Fruit fly (Drosophila melanogaster) whole organism, embryonic: Measurements from ENCODE around the gene Cyp4ac1.

ENCODE experiments used
- Awh ChIP-seq: fragments of 200-800 bp; sonication (Bioruptor generic); IDR thresholded peaks from 2 replicates; pipeline ENCODE4, ENCODE4 v1.3.6; 2022; ENCODE audit warnings: missing biosample characterization, missing genetic modification characterization
- CG10431 ChIP-seq: fragments of 200-800 bp; sonication (Bioruptor generic); optimal IDR thresholded peaks from 3 replicates; lab custom pipeline; 2018; ENCODE audit warnings: missing biosample characterization, mild to moderate bottlenecking, missing genetic modification characterization
- CG11093 ChIP-seq: fragments of 200-800 bp; sonication (Bioruptor generic); IDR thresholded peaks from 3 replicates; pipeline ENCODE4 v1.3.6; 2022; ENCODE audit warnings: missing biosample characterization, missing genetic modification characterization
- CG11504 ChIP-seq: fragments of 200-800 bp; sonication (Bioruptor generic); optimal IDR thresholded peaks from 3 replicates; lab custom pipeline; 2019; ENCODE audit warnings: missing biosample characterization, mild to moderate bottlenecking, missing genetic modification characterization, moderate library complexity
- CG11560 ChIP-seq: fragments of 200-800 bp; sonication (Bioruptor generic); IDR thresholded peaks from 3 replicates; pipeline ENCODE4 v1.3.6; 2022; ENCODE audit warnings: missing biosample characterization, missing genetic modification characterization
- CG12942 ChIP-seq: fragments of 200-800 bp; sonication (Bioruptor generic); optimal IDR thresholded peaks from 3 replicates; lab custom pipeline; 2016; ENCODE audit warnings: missing biosample characterization, missing genetic modification characterization
- CG13424 ChIP-seq: fragments of 200-800 bp; sonication (Bioruptor generic); optimal IDR thresholded peaks from 2 replicates; lab custom pipeline; 2019; ENCODE audit warnings: missing biosample characterization, mild to moderate bottlenecking, missing genetic modification characterization, moderate library complexity
- CG15073 ChIP-seq: fragments of 200-800 bp; sonication (Bioruptor generic); optimal IDR thresholded peaks from 2 replicates; lab custom pipeline; 2016; ENCODE audit warnings: missing biosample characterization, missing genetic modification characterization
- CG15514 ChIP-seq: fragments of 200-800 bp; sonication (Bioruptor generic); optimal IDR thresholded peaks from 3 replicates; lab custom pipeline; 2017; ENCODE audit warnings: missing biosample characterization, missing genetic modification characterization, mild to moderate bottlenecking, moderate library complexity, missing genetic modification reagents
- CG16779 ChIP-seq: fragments of 200-800 bp; sonication (Bioruptor generic); IDR thresholded peaks from 2 replicates; pipeline ENCODE4 v1.3.6; 2022; ENCODE audit warnings: missing biosample characterization, missing genetic modification characterization
- CG17802 ChIP-seq: fragments of 200-800 bp; sonication (Bioruptor generic); optimal IDR thresholded peaks from 2 replicates; lab custom pipeline; 2018; ENCODE audit warnings: missing biosample characterization, mild to moderate bottlenecking, missing genetic modification characterization, moderate library complexity
- CG2116 ChIP-seq: fragments of 200-800 bp; sonication (Bioruptor generic); optimal IDR thresholded peaks from 3 replicates; lab custom pipeline; 2018; ENCODE audit warnings: missing biosample characterization, mild to moderate bottlenecking, missing genetic modification characterization
- CG3838 ChIP-seq: fragments of 200-800 bp; sonication (Bioruptor generic); optimal IDR thresholded peaks from 3 replicates; lab custom pipeline; 2016; ENCODE audit warnings: missing biosample characterization, missing genetic modification characterization
- CG42726 ChIP-seq: fragments of 200-800 bp; sonication (Bioruptor generic); IDR thresholded peaks from 2 replicates; pipeline ENCODE4 v1.3.6; 2022; ENCODE audit warnings: missing biosample characterization, missing genetic modification characterization; ENCODE audit not compliant: partially characterized antibody
- CG4617 ChIP-seq: fragments of 200-800 bp; sonication (Bioruptor generic); optimal IDR thresholded peaks from 3 replicates; lab custom pipeline; 2016; ENCODE audit warnings: missing biosample characterization, missing genetic modification characterization, borderline replicate concordance
- CG6175 ChIP-seq: fragments of 200-800 bp; sonication (Bioruptor generic); IDR thresholded peaks from 3 replicates; pipeline ENCODE4 v1.3.6; 2022; ENCODE audit warnings: missing biosample characterization, missing genetic modification characterization
- CG6854 ChIP-seq: fragments of 200-800 bp; sonication (Bioruptor generic); optimal IDR thresholded peaks from 3 replicates; lab custom pipeline; 2017; ENCODE audit warnings: missing biosample characterization, mild to moderate bottlenecking, missing genetic modification characterization
- CG8359 ChIP-seq: fragments of 200-800 bp; sonication (Bioruptor generic); optimal IDR thresholded peaks from 2 replicates; lab custom pipeline; 2017; ENCODE audit warnings: missing biosample characterization, mild to moderate bottlenecking, missing genetic modification characterization, borderline replicate concordance
- CG8388 ChIP-seq: fragments of 200-800 bp; sonication (Bioruptor generic); optimal IDR thresholded peaks from 2 replicates; lab custom pipeline; 2019; ENCODE audit warnings: missing biosample characterization, mild to moderate bottlenecking, missing genetic modification characterization, moderate library complexity
- CG8478 ChIP-seq: fragments of >200 bp; optimal IDR thresholded peaks from 2 replicates; lab custom pipeline; 2018
- CG8765 ChIP-seq: fragments of 200-800 bp; sonication (Bioruptor generic); IDR thresholded peaks from 2 replicates; pipeline ENCODE4 v1.3.6; 2022; ENCODE audit warnings: missing biosample characterization, missing genetic modification characterization
- CG8924 ChIP-seq: fragments of 200-800 bp; optimal IDR thresholded peaks from 3 replicates; lab custom pipeline; 2019; ENCODE audit warnings: missing biosample characterization, mild to moderate bottlenecking, missing genetic modification characterization, moderate library complexity
- CG9437 ChIP-seq: fragments of 200-800 bp; sonication (Bioruptor generic); optimal IDR thresholded peaks from 2 replicates; lab custom pipeline; 2018; ENCODE audit warnings: missing biosample characterization, mild to moderate bottlenecking, missing genetic modification characterization
- CHES-1-like ChIP-seq: fragments of 200-800 bp; sonication (Bioruptor generic); optimal IDR thresholded peaks from 2 replicates; lab custom pipeline; 2016; ENCODE audit warnings: missing biosample characterization, missing genetic modification characterization
- Dfd ChIP-seq, 2 experiments: fragments of >200 bp; optimal IDR thresholded peaks; 2 replicates each; lab custom pipeline; 2017; ENCODE audit warnings: missing biosample characterization in 2 of 2, missing genetic modification characterization in 2 of 2
- Doc3 ChIP-seq: fragments of 200-800 bp; sonication (Bioruptor generic); IDR thresholded peaks from 3 replicates; pipeline ENCODE4 v1.3.6; 2022; ENCODE audit warnings: missing biosample characterization, missing genetic modification characterization; ENCODE audit not compliant: partially characterized antibody
- HLH54F ChIP-seq: fragments of 200-800 bp; sonication (Bioruptor generic); optimal IDR thresholded peaks from 3 replicates; lab custom pipeline; 2016; ENCODE audit warnings: missing biosample characterization, missing genetic modification characterization
- TFAM ChIP-seq: fragments of 200-800 bp; sonication (Bioruptor generic); optimal IDR thresholded peaks from 2 replicates; lab custom pipeline; 2017; ENCODE audit warnings: missing biosample characterization, missing genetic modification characterization, inconsistent platforms
- Trl ChIP-seq, 3 experiments: fragments of >200 bp in 2 of 3; fragments of 200-800 bp in 1 of 3; sonication (Bioruptor generic) in 1 of 3; optimal IDR thresholded peaks; 2 replicates in 1 of 3; 3 replicates in 2 of 3; lab custom pipeline; 2016 to 2017; ENCODE audit warnings: missing biosample characterization in 1 of 3, missing genetic modification characterization in 1 of 3
- Usf ChIP-seq: fragments of 200-800 bp; sonication (Bioruptor generic); optimal IDR thresholded peaks from 2 replicates; lab custom pipeline; 2017; ENCODE audit warnings: missing genotype, missing biosample characterization, missing genetic modification characterization
- bowl ChIP-seq: fragments of 200-800 bp; sonication (Bioruptor generic); IDR thresholded peaks from 2 replicates; pipeline ENCODE4 v1.3.6; 2022; ENCODE audit warnings: missing biosample characterization, missing genetic modification characterization
- cas ChIP-seq: fragments of 200-800 bp; sonication (Bioruptor generic); IDR thresholded peaks from 2 replicates; pipeline ENCODE4 v1.3.6; 2022; ENCODE audit warnings: missing biosample characterization, missing genetic modification characterization
- dimm ChIP-seq: fragments of 200-800 bp; sonication (Bioruptor generic); IDR thresholded peaks from 2 replicates; pipeline ENCODE4 v1.3.6; 2022; ENCODE audit warnings: missing biosample characterization, missing genetic modification characterization
- dm ChIP-seq: fragments of 200-800 bp; sonication (Bioruptor generic); optimal IDR thresholded peaks from 3 replicates; lab custom pipeline; 2016; ENCODE audit warnings: missing biosample characterization, missing genetic modification characterization
- fd96Cb ChIP-seq: fragments of 200-800 bp; sonication (Bioruptor generic); optimal IDR thresholded peaks from 2 replicates; lab custom pipeline; 2018; ENCODE audit warnings: missing biosample characterization, mild to moderate bottlenecking, missing genetic modification characterization, moderate library complexity
- gem ChIP-seq: fragments of 200-800 bp; sonication (Bioruptor generic); optimal IDR thresholded peaks from 2 replicates; lab custom pipeline; 2019; ENCODE audit warnings: missing biosample characterization, mild to moderate bottlenecking, missing genetic modification characterization, moderate library complexity
- klu ChIP-seq: fragments of 200-800 bp; sonication (Bioruptor generic); IDR thresholded peaks from 2 replicates; pipeline ENCODE4 v1.3.6; 2022; ENCODE audit warnings: missing biosample characterization, missing genetic modification characterization
- lilli ChIP-seq: fragments of 200-800 bp; sonication (Bioruptor generic); optimal IDR thresholded peaks from 3 replicates; lab custom pipeline; 2016; ENCODE audit warnings: missing biosample characterization, missing genetic modification characterization
- oc ChIP-seq: fragments of 200-800 bp; sonication (Bioruptor generic); optimal IDR thresholded peaks from 2 replicates; lab custom pipeline; 2018; ENCODE audit warnings: missing biosample characterization, mild to moderate bottlenecking, missing genetic modification characterization, moderate library complexity
- odd ChIP-seq: fragments of 200-800 bp; sonication (Bioruptor generic); optimal IDR thresholded peaks from 2 replicates; lab custom pipeline; 2017; ENCODE audit warnings: missing biosample characterization, mild to moderate bottlenecking, missing genetic modification characterization
- pb ChIP-seq: fragments of 200-800 bp; sonication (Bioruptor generic); optimal IDR thresholded peaks from 3 replicates; lab custom pipeline; 2016; ENCODE audit warnings: missing biosample characterization, missing genetic modification characterization
- peb ChIP-seq: fragments of 200-800 bp; sonication (Bioruptor generic); IDR thresholded peaks from 2 replicates; pipeline ENCODE4 v1.3.6; 2022; ENCODE audit warnings: missing biosample characterization, missing genetic modification characterization
- pfk ChIP-seq: fragments of 200-800 bp; sonication (Bioruptor generic); optimal IDR thresholded peaks from 2 replicates; lab custom pipeline; 2018; ENCODE audit warnings: missing biosample characterization, mild to moderate bottlenecking, missing genetic modification characterization, moderate library complexity
- psq ChIP-seq: fragments of 200-800 bp; sonication (Bioruptor generic); optimal IDR thresholded peaks from 2 replicates; lab custom pipeline; 2017; ENCODE audit warnings: missing biosample characterization, missing genetic modification characterization
- pzg ChIP-seq: fragments of 200-800 bp; sonication (Bioruptor generic); optimal IDR thresholded peaks from 3 replicates; lab custom pipeline; 2018; ENCODE audit warnings: missing biosample characterization, mild to moderate bottlenecking, missing genetic modification characterization, moderate library complexity
- sc ChIP-seq, 3 experiments: fragments of >200 bp in 2 of 3; fragments of 200-800 bp in 1 of 3; sonication (Bioruptor generic) in 1 of 3; optimal IDR thresholded peaks; 2 replicates in 2 of 3; 3 replicates in 1 of 3; lab custom pipeline; 2017; ENCODE audit warnings: mild to moderate bottlenecking in 1 of 3, missing biosample characterization in 1 of 3, missing genetic modification characterization in 1 of 3, missing genetic modification reagents in 1 of 3
- schlank ChIP-seq: fragments of 200-800 bp; sonication (Bioruptor generic); optimal IDR thresholded peaks from 2 replicates; lab custom pipeline; 2018; ENCODE audit warnings: missing biosample characterization, mild to moderate bottlenecking, missing genetic modification characterization
- sima ChIP-seq: fragments of 200-800 bp; sonication (Bioruptor generic); optimal IDR thresholded peaks from 2 replicates; lab custom pipeline; 2016; ENCODE audit warnings: missing biosample characterization, missing genetic modification characterization
- sob ChIP-seq: fragments of 200-800 bp; sonication (Bioruptor generic); IDR thresholded peaks from 2 replicates; pipeline ENCODE4 v1.3.6; 2022; ENCODE audit warnings: missing biosample characterization, missing genetic modification characterization
- tna ChIP-seq: fragments of 200-800 bp; sonication (Bioruptor generic); IDR thresholded peaks from 2 replicates; pipeline ENCODE4 v1.3.6; 2022; ENCODE audit warnings: missing biosample characterization, missing genetic modification characterization; ENCODE audit not compliant: partially characterized antibody

Gene Cyp4ac1

DNA sequence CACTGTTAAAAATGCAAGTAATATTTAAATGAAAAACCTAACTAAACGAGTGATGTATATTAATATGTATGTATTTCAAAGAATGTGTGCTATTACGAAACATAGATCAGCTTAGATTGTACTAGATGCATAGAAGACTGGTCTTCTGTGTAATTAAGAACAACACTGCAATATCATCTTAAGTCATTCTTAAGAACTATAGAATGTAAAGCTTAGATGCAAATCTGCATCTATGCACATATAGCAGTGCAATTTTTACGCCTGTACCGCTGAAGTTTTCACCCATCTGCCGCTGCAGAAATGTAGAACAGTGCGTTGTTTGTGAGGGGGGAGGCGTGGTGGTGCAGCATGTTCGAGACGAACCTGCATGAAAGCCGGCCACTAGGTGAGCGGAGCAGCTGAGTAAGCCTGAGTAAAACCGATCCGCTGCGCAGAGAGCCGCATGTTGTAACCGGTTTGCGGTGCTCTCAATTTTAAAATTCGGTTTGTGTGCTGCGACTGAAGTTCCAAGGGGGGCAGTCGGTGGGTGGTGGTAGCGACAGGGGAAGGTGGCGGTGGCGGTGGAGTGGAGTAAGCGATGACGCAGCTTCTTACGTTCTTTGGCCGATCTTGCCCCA is 33.0 kb downstream of the Cyp4ac1 start (continued):
- no peak for TF ChIP-seq dm
- TF ChIP-seq CG4617, result no peak
- no peak for TF ChIP-seq CG6854 (GFP tag; lab: Kevin White, UChicago)
- no peak for TF ChIP-seq sc (optimal IDR thresholded peaks at IDR 0.05; lab: Kevin White, UChicago)
- TF ChIP-seq sc (GFP tag; optimal IDR thresholded peaks at IDR 0.05; lab: Kevin White, UChicago), result peak; percentile 33
- TF ChIP-seq oc, result no peak
- no peak for TF ChIP-seq CG3838
- TF ChIP-seq CG15514 (GFP tag; lab: Kevin White, UChicago), result no peak
- TF ChIP-seq CG11093 (GFP tag; lab: Robert Waterston, UW), result no peak
- no peak for TF ChIP-seq TFAM
- no peak for TF ChIP-seq bowl (GFP tag; lab: Robert Waterston, UW)
- TF ChIP-seq Awh (GFP tag; lab: Robert Waterston, UW), result no peak; the same call in 1 of the 2 replicates
- no peak for TF ChIP-seq CG9437 (GFP tag; lab: Kevin White, UChicago)
- peak; percentile 57 for TF ChIP-seq gem (tag; lab: Kevin White, UChicago)
- TF ChIP-seq Doc3 (GFP tag; lab: Robert Waterston, UW), result no peak
- no peak for TF ChIP-seq CHES-1-like (GFP tag; lab: Kevin White, UChicago)
- TF ChIP-seq CG11504 (tag; lab: Kevin White, UChicago), result peak; percentile 29
- no peak for TF ChIP-seq peb (GFP tag; lab: Robert Waterston, UW)
- no peak for TF ChIP-seq lilli (GFP tag; lab: Kevin White, UChicago)
- TF ChIP-seq CG8359 (GFP tag; lab: Kevin White, UChicago), result no peak
- TF ChIP-seq CG8924 (tag; lab: Kevin White, UChicago), result peak; percentile 20
- TF ChIP-seq CG2116, result no peak
- TF ChIP-seq CG16779 (GFP tag; lab: Robert Waterston, UW), result no peak
- TF ChIP-seq cas, result no peak
- TF ChIP-seq Dfd (GFP tag; optimal IDR thresholded peaks at IDR 0.05; lab: Kevin White, UChicago), result no peak
- no peak for TF ChIP-seq psq (GFP tag; lab: Kevin White, UChicago)
- TF ChIP-seq CG12942, result no peak
- TF ChIP-seq HLH54F (GFP tag; lab: Kevin White, UChicago), result no peak
- no peak for TF ChIP-seq pzg
- peak; percentile 11 for TF ChIP-seq CG13424 (tag; lab: Kevin White, UChicago)
- no peak for TF ChIP-seq CG10431 (GFP tag; lab: Kevin White, UChicago)
- 0 out of 2 replicates have a peak, but pooled peaks have one; percentile 39 for TF ChIP-seq CG42726 (GFP tag; lab: Robert Waterston, UW)
- no peak for TF ChIP-seq sima (GFP tag; lab: Kevin White, UChicago)
- peak; percentile 51 for TF ChIP-seq fd96Cb (tag; lab: Kevin White, UChicago)
- no peak for TF ChIP-seq CG11560 (tag; lab: Robert Waterston, UW)
- no peak for TF ChIP-seq CG15073 (GFP tag; lab: Kevin White, UChicago)
- no peak for TF ChIP-seq CG8765 (GFP tag; lab: Robert Waterston, UW)
- no peak for TF ChIP-seq odd (GFP tag; lab: Kevin White, UChicago)
- no peak for TF ChIP-seq Usf (GFP tag; lab: Kevin White, UChicago)
- peak; percentile 96 for TF ChIP-seq CG6175 (GFP tag; lab: Robert Waterston, UW)
- no peak for TF ChIP-seq pfk (GFP tag; lab: Kevin White, UChicago)
- TF ChIP-seq CG8478, result no peak
- peak; percentile 45 to 74 for TF ChIP-seq Trl (optimal IDR thresholded peaks at IDR 0.05; lab: Kevin White, UChicago)
- TF ChIP-seq Trl (GFP tag; optimal IDR thresholded peaks at IDR 0.05; lab: Kevin White, UChicago), result no peak
- peak; percentile 5 for TF ChIP-seq CG17802 (tag; lab: Kevin White, UChicago)
- TF ChIP-seq sob (GFP tag; lab: Robert Waterston, UW), result no peak
- no peak for TF ChIP-seq tna (GFP tag; lab: Robert Waterston, UW)
- no peak for TF ChIP-seq pb (GFP tag; lab: Kevin White, UChicago)
- no peak for TF ChIP-seq dimm (GFP tag; lab: Robert Waterston, UW)
- TF ChIP-seq klu (GFP tag; lab: Robert Waterston, UW), result no peak
- TF ChIP-seq CG8388, result peak; percentile 26
- TF ChIP-seq schlank, result no peak
